Fruit fly (Drosophila melanogaster) whole organism, prepupa: ENCODE measurements around the gene mthl1.

Experiments
- Blimp-1 ChIP-seq: fragments of 200-800 bp; sonication (Bioruptor generic); optimal IDR thresholded peaks from 3 replicates; lab custom pipeline; 2017; ENCODE audit warnings: missing biosample characterization, missing genetic modification characterization, mild to moderate bottlenecking, moderate library complexity, missing genetic modification reagents
- CG10631 ChIP-seq: fragments of 200-800 bp; sonication (Bioruptor generic); optimal IDR thresholded peaks from 2 replicates; lab custom pipeline; 2016; ENCODE audit warnings: missing biosample characterization, missing genetic modification characterization
- CG10669 ChIP-seq: fragments of 200-800 bp; sonication (Bioruptor generic); optimal IDR thresholded peaks from 3 replicates; lab custom pipeline; 2018; ENCODE audit warnings: missing biosample characterization, mild to moderate bottlenecking, missing genetic modification characterization, moderate library complexity
- CG11294 ChIP-seq: fragments of 200-800 bp; sonication (Bioruptor generic); IDR thresholded peaks from 2 replicates; pipeline ENCODE4 v1.3.6; 2022; ENCODE audit warnings: missing biosample characterization, missing genetic modification characterization
- CG11762 ChIP-seq: fragments of 200-800 bp; sonication (Bioruptor generic); optimal IDR thresholded peaks from 3 replicates; lab custom pipeline; 2016; ENCODE audit warnings: missing biosample characterization, missing genetic modification characterization; ENCODE audit not compliant: insufficient read depth
- CG11902 ChIP-seq: fragments of 200-800 bp; sonication (Bioruptor generic); optimal IDR thresholded peaks from 3 replicates; lab custom pipeline; 2016; ENCODE audit warnings: missing biosample characterization, missing genetic modification characterization
- CG1621 ChIP-seq: fragments of 200-800 bp; sonication (Bioruptor generic); optimal IDR thresholded peaks from 3 replicates; lab custom pipeline; 2018; ENCODE audit warnings: missing biosample characterization, mild to moderate bottlenecking, missing genetic modification characterization
- CG16779 ChIP-seq: fragments of 200-800 bp; sonication (Bioruptor generic); optimal IDR thresholded peaks from 3 replicates; lab custom pipeline; 2017; ENCODE audit warnings: missing biosample characterization, mild to moderate bottlenecking, missing genetic modification characterization
- CG3032 ChIP-seq: fragments of 200-800 bp; optimal IDR thresholded peaks from 2 replicates; lab custom pipeline; 2019; ENCODE audit warnings: missing biosample characterization, mild to moderate bottlenecking, missing genetic modification characterization, moderate library complexity
- CG31627 ChIP-seq: fragments of 200-800 bp; sonication (Bioruptor generic); optimal IDR thresholded peaks from 3 replicates; lab custom pipeline; 2016; ENCODE audit warnings: missing biosample characterization, missing genetic modification characterization
- CG32006 ChIP-seq: fragments of 200-800 bp; sonication (Bioruptor generic); optimal IDR thresholded peaks from 3 replicates; lab custom pipeline; 2017; ENCODE audit warnings: missing biosample characterization, mild to moderate bottlenecking, missing genetic modification characterization
- CG3919 ChIP-seq: fragments of 200-800 bp; sonication (Bioruptor generic); optimal IDR thresholded peaks from 3 replicates; lab custom pipeline; 2016; ENCODE audit warnings: missing biosample characterization, missing genetic modification characterization
- CG4318 ChIP-seq: fragments of 200-800 bp; sonication (Bioruptor generic); optimal IDR thresholded peaks from 3 replicates; lab custom pipeline; 2017; ENCODE audit warnings: missing biosample characterization, mild to moderate bottlenecking, missing genetic modification characterization
- CG6163 ChIP-seq: fragments of 200-800 bp; sonication (Bioruptor generic); IDR thresholded peaks from 3 replicates; pipeline ENCODE4 v1.3.6; 2022; ENCODE audit warnings: missing biosample characterization, missing genetic modification characterization
- CG6276 ChIP-seq: fragments of 200-800 bp; sonication (Bioruptor generic); optimal IDR thresholded peaks from 2 replicates; lab custom pipeline; 2017; ENCODE audit warnings: missing biosample characterization, mild to moderate bottlenecking, missing genetic modification characterization
- CG6792 ChIP-seq: fragments of 200-800 bp; sonication (Bioruptor generic); optimal IDR thresholded peaks from 3 replicates; lab custom pipeline; 2016; ENCODE audit warnings: missing biosample characterization, missing genetic modification characterization
- CG6808 ChIP-seq: fragments of 200-800 bp; sonication (Bioruptor generic); optimal IDR thresholded peaks from 3 replicates; lab custom pipeline; 2017; ENCODE audit warnings: missing biosample characterization, missing genetic modification characterization, mild to moderate bottlenecking, moderate library complexity, missing genetic modification reagents
- CG6854 ChIP-seq: fragments of 200-800 bp; sonication (Bioruptor generic); optimal IDR thresholded peaks from 2 replicates; lab custom pipeline; 2017; ENCODE audit warnings: missing biosample characterization, mild to moderate bottlenecking, missing genetic modification characterization
- CG7368 ChIP-seq: fragments of 200-800 bp; sonication (Bioruptor generic); optimal IDR thresholded peaks from 3 replicates; lab custom pipeline; 2016; ENCODE audit warnings: missing biosample characterization, missing genetic modification characterization
- CG8319 ChIP-seq: fragments of 200-800 bp; sonication (Bioruptor generic); optimal IDR thresholded peaks from 3 replicates; lab custom pipeline; 2016; ENCODE audit warnings: missing biosample characterization, missing genetic modification characterization
- CG8632 ChIP-seq: fragments of 200-800 bp; sonication (Bioruptor generic); optimal IDR thresholded peaks from 3 replicates; lab custom pipeline; 2016; ENCODE audit warnings: missing biosample characterization, missing genetic modification characterization
- CG9139 ChIP-seq: fragments of 200-800 bp; sonication (Bioruptor generic); optimal IDR thresholded peaks from 3 replicates; lab custom pipeline; 2017; ENCODE audit warnings: missing biosample characterization, mild to moderate bottlenecking, missing genetic modification characterization
- Eip93F ChIP-seq: fragments of 200-800 bp; sonication (Bioruptor generic); optimal IDR thresholded peaks from 2 replicates; lab custom pipeline; 2016; ENCODE audit warnings: missing biosample characterization, mild to moderate bottlenecking, missing genetic modification characterization
- Ets21C ChIP-seq: fragments of 200-800 bp; sonication (Bioruptor generic); optimal IDR thresholded peaks from 3 replicates; lab custom pipeline; 2016; ENCODE audit warnings: missing biosample characterization, missing genetic modification characterization
- Ets96B ChIP-seq: fragments of 200-800 bp; optimal IDR thresholded peaks from 2 replicates; lab custom pipeline; 2019; ENCODE audit warnings: missing biosample characterization, mild to moderate bottlenecking, missing genetic modification characterization, moderate library complexity
- Gug ChIP-seq: fragments of 200-800 bp; sonication (Bioruptor generic); IDR thresholded peaks from 2 replicates; pipeline ENCODE4 v1.3.6; 2022; ENCODE audit warnings: missing biosample characterization, missing genetic modification characterization
- Hr38 ChIP-seq: sonication (Bioruptor generic); optimal IDR thresholded peaks from 2 replicates; lab custom pipeline; 2016; ENCODE audit warnings: missing biosample characterization, missing genetic modification characterization
- Hr4 ChIP-seq: fragments of 200-800 bp; sonication (Bioruptor generic); optimal IDR thresholded peaks from 3 replicates; lab custom pipeline; 2016; ENCODE audit warnings: missing biosample characterization, missing genetic modification characterization
- Lpt ChIP-seq: fragments of 200-800 bp; sonication (Bioruptor generic); optimal IDR thresholded peaks from 3 replicates; lab custom pipeline; 2016; ENCODE audit warnings: missing biosample characterization, missing genetic modification characterization
- Met ChIP-seq: fragments of 200-800 bp; sonication (Bioruptor generic); optimal IDR thresholded peaks from 3 replicates; lab custom pipeline; 2016; ENCODE audit warnings: missing biosample characterization, missing genetic modification characterization
- OdsH ChIP-seq: fragments of 200-800 bp; sonication (Bioruptor generic); optimal IDR thresholded peaks from 3 replicates; lab custom pipeline; 2016; ENCODE audit warnings: missing biosample characterization, missing genetic modification characterization
- Smox ChIP-seq: fragments of 200-800 bp; sonication (Bioruptor generic); optimal IDR thresholded peaks from 3 replicates; lab custom pipeline; 2016; ENCODE audit warnings: missing biosample characterization, missing genetic modification characterization
- Sox102F ChIP-seq: fragments of 200-800 bp; sonication (Bioruptor generic); optimal IDR thresholded peaks from 2 replicates; lab custom pipeline; 2016; ENCODE audit warnings: missing biosample characterization, mild to moderate bottlenecking, missing genetic modification characterization
- Sox14 ChIP-seq: fragments of 200-800 bp; sonication (Bioruptor generic); optimal IDR thresholded peaks from 3 replicates; lab custom pipeline; 2016; ENCODE audit warnings: missing biosample characterization, missing genetic modification characterization
- Sox15 ChIP-seq: fragments of 200-800 bp; sonication (Bioruptor generic); optimal IDR thresholded peaks from 3 replicates; lab custom pipeline; 2016; ENCODE audit warnings: missing biosample characterization, missing genetic modification characterization
- acj6 ChIP-seq: fragments of 200-800 bp; sonication (Bioruptor generic); optimal IDR thresholded peaks from 3 replicates; lab custom pipeline; 2016; ENCODE audit warnings: missing biosample characterization, missing genetic modification characterization
- cyc ChIP-seq: fragments of 200-800 bp; sonication (Bioruptor generic); optimal IDR thresholded peaks from 3 replicates; lab custom pipeline; 2016; ENCODE audit warnings: missing biosample characterization, missing genetic modification characterization
- dsx ChIP-seq: fragments of 200-800 bp; optimal IDR thresholded peaks from 3 replicates; lab custom pipeline; 2019; ENCODE audit warnings: missing biosample characterization, mild to moderate bottlenecking, missing genetic modification characterization, moderate library complexity; ENCODE audit not compliant: poor library complexity, severe bottlenecking
- eg ChIP-seq: fragments of 200-800 bp; sonication (Bioruptor generic); IDR thresholded peaks from 3 replicates; pipeline ENCODE4 v1.3.6; 2022; ENCODE audit warnings: missing biosample characterization, missing genetic modification characterization
- esn ChIP-seq: fragments of 200-800 bp; sonication (Bioruptor generic); optimal IDR thresholded peaks from 2 replicates; lab custom pipeline; 2016; ENCODE audit warnings: missing biosample characterization, mild to moderate bottlenecking, missing genetic modification characterization, moderate library complexity
- fd59A ChIP-seq: fragments of 200-800 bp; sonication (Bioruptor generic); optimal IDR thresholded peaks from 2 replicates; lab custom pipeline; 2017; ENCODE audit warnings: missing biosample characterization, mild to moderate bottlenecking, missing genetic modification characterization, missing genetic modification reagents
- fkh ChIP-seq: fragments of 200-800 bp; sonication (Bioruptor generic); optimal IDR thresholded peaks from 3 replicates; lab custom pipeline; 2017; ENCODE audit warnings: missing biosample characterization, mild to moderate bottlenecking, missing genetic modification characterization, moderate library complexity
- lz ChIP-seq: fragments of 200-800 bp; sonication (Bioruptor generic); optimal IDR thresholded peaks from 3 replicates; lab custom pipeline; 2016; ENCODE audit warnings: missing biosample characterization, missing genetic modification characterization
- pdm3 ChIP-seq: fragments of 200-800 bp; sonication (Bioruptor generic); optimal IDR thresholded peaks from 3 replicates; lab custom pipeline; 2016; ENCODE audit warnings: missing biosample characterization, missing genetic modification characterization
- salr ChIP-seq, 2 experiments: fragments of 200-800 bp; sonication (Bioruptor generic); optimal IDR thresholded peaks; 3 replicates each; lab custom pipeline; 2016 to 2018; ENCODE audit warnings: missing biosample characterization in 2 of 2, missing genetic modification characterization in 2 of 2, mild to moderate bottlenecking in 1 of 2
- spab ChIP-seq: fragments of 200-800 bp; sonication (Bioruptor generic); optimal IDR thresholded peaks from 2 replicates; lab custom pipeline; 2017; ENCODE audit warnings: missing biosample characterization, mild to moderate bottlenecking, missing genetic modification characterization, missing genetic modification reagents
- ss ChIP-seq, 2 experiments: fragments of 200-800 bp; sonication (Bioruptor generic); optimal IDR thresholded peaks; 2 replicates in 1 of 2; 3 replicates in 1 of 2; lab custom pipeline; 2017 to 2018; ENCODE audit warnings: mild to moderate bottlenecking in 2 of 2, missing biosample characterization in 2 of 2, missing genetic modification characterization in 2 of 2, moderate library complexity in 1 of 2
- topi ChIP-seq: fragments of 200-800 bp; sonication (Bioruptor generic); optimal IDR thresholded peaks from 3 replicates; lab custom pipeline; 2016; ENCODE audit warnings: missing biosample characterization, missing genetic modification characterization

Gene mthl1

dm6 chrX:16670262-16670661 lies 29.5 kb downstream of the mthl1 start (continued):
- no peak for TF ChIP-seq CG6163 (GFP tag; lab: Robert Waterston, UW)
- TF ChIP-seq CG6276: peak; percentile 32
- peak; percentile 35 for TF ChIP-seq Hr4 (GFP tag; lab: Kevin White, UChicago)

DNA sequence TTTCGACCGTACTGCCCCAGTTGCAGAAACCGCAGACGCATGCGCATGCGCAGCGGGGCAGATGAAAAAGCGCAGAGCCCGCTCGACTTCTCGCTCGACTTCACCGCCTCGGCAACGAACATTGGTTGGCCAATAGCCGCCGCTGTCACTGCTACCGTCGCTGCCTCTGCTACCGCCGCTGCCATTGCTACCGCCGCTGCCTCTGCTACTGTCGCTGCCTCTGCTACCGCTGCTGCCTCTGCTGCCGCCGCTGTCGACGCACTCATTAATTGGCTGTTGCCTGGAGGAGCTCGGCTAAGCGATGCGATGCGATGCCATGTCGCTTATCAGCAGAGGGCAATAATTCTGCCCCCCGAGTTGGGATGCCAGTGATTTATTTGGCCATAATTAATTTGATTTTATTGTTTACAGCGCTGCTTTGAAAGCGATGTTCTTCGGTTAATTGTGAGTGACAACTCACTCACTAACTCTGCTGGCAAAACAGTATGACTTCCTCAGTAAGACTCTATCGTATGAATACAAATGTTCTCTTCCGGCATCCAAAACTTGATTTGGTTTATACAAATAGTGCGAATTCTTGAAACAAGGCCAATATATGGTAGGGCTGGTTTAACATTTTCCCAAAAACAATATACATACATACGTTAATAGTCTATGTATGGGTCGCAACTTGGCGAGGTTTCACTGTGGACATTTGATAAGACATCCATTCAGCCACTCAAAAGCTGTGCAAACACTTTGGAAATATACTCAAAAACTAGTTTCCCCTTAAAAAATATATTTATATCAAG lies 30.1 kb downstream of the mthl1 start:
- TF ChIP-seq CG7368 (GFP tag; lab: Kevin White, UChicago): no peak
- TF ChIP-seq OdsH (GFP tag; lab: Kevin White, UChicago): peak; percentile 10
- TF ChIP-seq spab (GFP tag; lab: Kevin White, UChicago): no peak
- TF ChIP-seq CG4318: no peak
- TF ChIP-seq acj6 (GFP tag; lab: Kevin White, UChicago): peak; percentile 0
- TF ChIP-seq CG31627: peak; percentile 32
- no peak for TF ChIP-seq CG10631 (GFP tag; lab: Kevin White, UChicago)
- no peak for TF ChIP-seq Sox15 (GFP tag; lab: Kevin White, UChicago)
- peak; percentile 19 for TF ChIP-seq CG32006 (GFP tag; lab: Kevin White, UChicago)
- TF ChIP-seq esn: peak; percentile 3
- TF ChIP-seq fd59A (GFP tag; lab: Kevin White, UChicago): no peak
- TF ChIP-seq CG9139 (GFP tag; lab: Kevin White, UChicago): no peak
- no peak for TF ChIP-seq CG6163 (GFP tag; lab: Robert Waterston, UW)
- TF ChIP-seq CG8319 (GFP tag; lab: Kevin White, UChicago): no peak
- TF ChIP-seq Met (GFP tag; lab: Kevin White, UChicago): peak; percentile 40
- no peak for TF ChIP-seq Hr38
- no peak for TF ChIP-seq CG1621
- no peak for TF ChIP-seq ss (GFP tag; optimal IDR thresholded peaks at IDR 0.05; lab: Kevin White, UChicago)
- no peak for TF ChIP-seq eg (GFP tag; lab: Robert Waterston, UW)
- TF ChIP-seq CG16779: no peak
- no peak for TF ChIP-seq Eip93F (GFP tag; lab: Kevin White, UChicago)
- no peak for TF ChIP-seq Blimp-1 (GFP tag; lab: Kevin White, UChicago)
- TF ChIP-seq Sox102F (GFP tag; lab: Kevin White, UChicago): peak; percentile 22
- TF ChIP-seq CG10669 (GFP tag; lab: Kevin White, UChicago): no peak
- no peak for TF ChIP-seq CG3919
- TF ChIP-seq salr (GFP tag; optimal IDR thresholded peaks at IDR 0.05; lab: Kevin White, UChicago): no peak
- no peak for TF ChIP-seq Smox (GFP tag; lab: Kevin White, UChicago)
- no peak for TF ChIP-seq Lpt (GFP tag; lab: Kevin White, UChicago)
- TF ChIP-seq cyc: no peak
- no peak for TF ChIP-seq Ets96B (tag; lab: Kevin White, UChicago)
- no peak for TF ChIP-seq Sox14 (GFP tag; lab: Kevin White, UChicago)
- TF ChIP-seq CG6792 (GFP tag; lab: Kevin White, UChicago): no peak
- TF ChIP-seq lz (GFP tag; lab: Kevin White, UChicago): peak; percentile 6
- TF ChIP-seq dsx (GFP tag; lab: Kevin White, UChicago): no peak
- peak; percentile 16 for TF ChIP-seq Hr4 (GFP tag; lab: Kevin White, UChicago)
- TF ChIP-seq CG11902 (GFP tag; lab: Kevin White, UChicago): no peak
- no peak for TF ChIP-seq CG11762 (GFP tag; lab: Kevin White, UChicago)
- peak; percentile 1 for TF ChIP-seq fkh (GFP tag; lab: Kevin White, UChicago)
- no peak for TF ChIP-seq Gug (GFP tag; lab: Robert Waterston, UW)
- TF ChIP-seq CG6808 (GFP tag; lab: Kevin White, UChicago): no peak
- no peak for TF ChIP-seq CG8632 (GFP tag; lab: Kevin White, UChicago)
- no peak for TF ChIP-seq CG6854
- peak; percentile 8 for TF ChIP-seq topi (GFP tag; lab: Kevin White, UChicago)
- TF ChIP-seq CG11294 (GFP tag; lab: Robert Waterston, UW): no peak
- TF ChIP-seq pdm3: peak; percentile 6
- TF ChIP-seq Ets21C: no peak
- TF ChIP-seq CG3032 (tag; lab: Kevin White, UChicago): no peak
